Worm (Caenorhabditis elegans) whole organism, young adult: ENCODE data around the gene msp-36.

Source experiments
- B0336.3 ChIP-seq: fragments of 200-800 bp; sonication (Bioruptor generic); IDR thresholded peaks from 2 replicates; pipeline ENCODE4 v1.3.6; 2022; ENCODE audit warnings: missing genetic modification characterization, missing compliant biosample characterization
- D2030.7 ChIP-seq: fragments of 200-800 bp; sonication (Bioruptor generic); IDR thresholded peaks from 2 replicates; pipeline ENCODE4 v1.3.6; 2022; ENCODE audit warnings: missing genetic modification reagents, missing genetic modification characterization, missing compliant biosample characterization
- F33H1.4 ChIP-seq: fragments of 200-800 bp; sonication (Bioruptor generic); IDR thresholded peaks from 2 replicates; pipeline ENCODE4 v1.3.6; 2022; ENCODE audit warnings: missing genetic modification reagents, missing genetic modification characterization, missing compliant biosample characterization
- F49E8.2 ChIP-seq: sonication (generic microtip); optimal IDR thresholded peaks from 3 replicates; lab custom pipeline; 2017; ENCODE audit warnings: missing genetic modification characterization, mild to moderate bottlenecking, missing compliant biosample characterization, antibody characterized with exemption, moderate library complexity; ENCODE audit not compliant: insufficient read depth
- F57A8.1 ChIP-seq: fragments of 200-800 bp; sonication (Bioruptor generic); optimal IDR thresholded peaks from 2 replicates; lab custom pipeline; 2018; ENCODE audit warnings: mild to moderate bottlenecking, missing genetic modification characterization, moderate library complexity, missing compliant biosample characterization
- K12H6.12 ChIP-seq: fragments of 200-800 bp; sonication (Bioruptor generic); optimal IDR thresholded peaks from 2 replicates; lab custom pipeline; 2018; ENCODE audit warnings: mild to moderate bottlenecking, missing genetic modification characterization, missing compliant biosample characterization
- T26A5.8 ChIP-seq: sonication (generic microtip); optimal IDR thresholded peaks from 2 replicates; lab custom pipeline; 2016; ENCODE audit warnings: missing genetic modification characterization, missing compliant biosample characterization
- ama-1 ChIP-seq, 3 experiments: fragments of 150-350 bp in 1 of 3; sonication (generic microtip) in 2 of 3; optimal IDR thresholded peaks; 2 replicates each; lab custom pipeline; 2014 to 2018; ENCODE audit warnings: missing biosample characterization in 2 of 3, missing genetic modification characterization in 2 of 3, missing genetic modification reagents in 2 of 3
- aptf-3 ChIP-seq: fragments of 200-800 bp; sonication (Bioruptor generic); IDR thresholded peaks from 2 replicates; pipeline ENCODE4 v1.3.6; 2022; ENCODE audit warnings: missing genetic modification characterization, missing compliant biosample characterization
- attf-3 ChIP-seq: fragments of 200-800 bp; sonication (Bioruptor generic); conservative IDR thresholded peaks from 2 replicates; pipeline ENCODE4 v1.3.6; 2022; ENCODE audit warnings: missing genetic modification reagents, missing genetic modification characterization, missing compliant biosample characterization
- attf-6 ChIP-seq: fragments of 200-800 bp; sonication (Bioruptor generic); IDR thresholded peaks from 2 replicates; pipeline ENCODE4 v1.3.6; 2022; ENCODE audit warnings: missing genetic modification reagents, missing genetic modification characterization, missing compliant biosample characterization
- bed-2 ChIP-seq: fragments of 200-800 bp; sonication (Bioruptor generic); IDR thresholded peaks from 2 replicates; pipeline ENCODE4 v1.3.6; 2022; ENCODE audit warnings: missing genetic modification reagents, missing genetic modification characterization, missing compliant biosample characterization
- ccch-3 ChIP-seq: fragments of 200-800 bp; sonication (Bioruptor generic); optimal IDR thresholded peaks from 2 replicates; lab custom pipeline; 2018; ENCODE audit warnings: mild to moderate bottlenecking, missing genetic modification characterization, missing compliant biosample characterization
- cebp-2 ChIP-seq: fragments of 200-800 bp; sonication (Bioruptor generic); IDR thresholded peaks from 2 replicates; pipeline ENCODE4 v1.3.6; 2022; ENCODE audit warnings: missing genetic modification characterization, missing compliant biosample characterization
- ceh-40 ChIP-seq: fragments of 200-800 bp; sonication (Bioruptor generic); IDR thresholded peaks from 2 replicates; pipeline ENCODE4 v1.3.6; 2022; ENCODE audit warnings: missing genetic modification characterization, missing compliant biosample characterization
- ceh-58 ChIP-seq: fragments of 200-800 bp; sonication (Bioruptor generic); IDR thresholded peaks from 2 replicates; pipeline ENCODE4 v1.3.6; 2022; ENCODE audit warnings: missing genetic modification characterization, missing compliant biosample characterization
- ceh-91 ChIP-seq: fragments of 200-800 bp; sonication (Bioruptor generic); IDR thresholded peaks from 2 replicates; pipeline ENCODE4 v1.3.6; 2022; ENCODE audit warnings: missing genetic modification reagents, missing genetic modification characterization, missing compliant biosample characterization
- egl-44 ChIP-seq: fragments of 200-800 bp; sonication (Bioruptor generic); IDR thresholded peaks from 2 replicates; pipeline ENCODE4 v1.3.6; 2022; ENCODE audit warnings: missing genetic modification reagents, missing genetic modification characterization, missing compliant biosample characterization
- egrh-3 ChIP-seq: fragments of 200-800 bp; sonication (Bioruptor generic); IDR thresholded peaks from 2 replicates; pipeline ENCODE4 v1.3.6; 2022; ENCODE audit warnings: missing genetic modification reagents, missing genetic modification characterization, missing compliant biosample characterization
- gei-17 ChIP-seq: fragments of 200-800 bp; sonication (Bioruptor generic); optimal IDR thresholded peaks from 2 replicates; lab custom pipeline; 2018; ENCODE audit warnings: mild to moderate bottlenecking, missing genetic modification characterization, missing compliant biosample characterization
- hlh-12 ChIP-seq: sonication (generic microtip); optimal IDR thresholded peaks from 2 replicates; lab custom pipeline; 2016; ENCODE audit warnings: missing genetic modification characterization, missing compliant biosample characterization
- hmg-20 ChIP-seq: fragments of 200-800 bp; sonication (Bioruptor generic); IDR thresholded peaks from 2 replicates; pipeline ENCODE4 v1.3.6; 2022; ENCODE audit warnings: missing genetic modification reagents, missing genetic modification characterization, missing compliant biosample characterization
- lin-26 ChIP-seq: fragments of 200-800 bp; sonication (Bioruptor generic); IDR thresholded peaks from 2 replicates; pipeline ENCODE4 v1.3.6; 2022; ENCODE audit warnings: missing genetic modification reagents, missing genetic modification characterization, missing compliant biosample characterization
- lin-40 ChIP-seq: sonication (generic microtip); optimal IDR thresholded peaks from 2 replicates; lab custom pipeline; 2016; ENCODE audit warnings: missing genetic modification characterization, mild to moderate bottlenecking, missing compliant biosample characterization, missing genotype, missing genetic modification reagents
- lin-54 ChIP-seq: fragments of 200-800 bp; sonication (Bioruptor generic); optimal IDR thresholded peaks from 2 replicates; lab custom pipeline; 2018; ENCODE audit warnings: mild to moderate bottlenecking, missing genetic modification characterization, missing compliant biosample characterization
- mel-28 ChIP-seq: sonication (generic microtip); optimal IDR thresholded peaks from 2 replicates; lab custom pipeline; 2016; ENCODE audit warnings: borderline replicate concordance, mild to moderate bottlenecking, missing genetic modification characterization, missing compliant biosample characterization
- mxl-1 ChIP-seq: sonication (generic microtip); optimal IDR thresholded peaks from 2 replicates; lab custom pipeline; 2016; ENCODE audit warnings: missing genetic modification characterization, missing compliant biosample characterization
- nfya-2 ChIP-seq: fragments of 200-800 bp; sonication (Bioruptor generic); IDR thresholded peaks from 2 replicates; pipeline ENCODE4 v1.3.6; 2022; ENCODE audit warnings: missing genetic modification reagents, missing genetic modification characterization, missing compliant biosample characterization
- nfyb-1 ChIP-seq: fragments of 200-800 bp; sonication (Bioruptor generic); IDR thresholded peaks from 2 replicates; pipeline ENCODE4 v1.3.6; 2022; ENCODE audit warnings: missing genetic modification reagents, missing genetic modification characterization, missing compliant biosample characterization
- nhr-120 ChIP-seq: fragments of 200-800 bp; sonication (Bioruptor generic); IDR thresholded peaks from 2 replicates; pipeline ENCODE4 v1.3.6; 2022; ENCODE audit warnings: missing genetic modification characterization, missing compliant biosample characterization
- nhr-90 ChIP-seq: sonication (generic microtip); optimal IDR thresholded peaks from 2 replicates; lab custom pipeline; 2016; ENCODE audit warnings: missing genotype, mild to moderate bottlenecking, missing genetic modification characterization, missing compliant biosample characterization
- rcor-1 ChIP-seq: fragments of 200-800 bp; sonication (Bioruptor generic); IDR thresholded peaks from 2 replicates; pipeline ENCODE4 v1.3.6; 2022; ENCODE audit warnings: missing genetic modification reagents, missing genetic modification characterization, missing compliant biosample characterization
- repo-1 ChIP-seq: sonication (generic microtip); optimal IDR thresholded peaks from 2 replicates; lab custom pipeline; 2017; ENCODE audit warnings: mild to moderate bottlenecking, missing genetic modification characterization, missing compliant biosample characterization
- sea-2 ChIP-seq: fragments of 200-800 bp; sonication (Bioruptor generic); IDR thresholded peaks from 2 replicates; pipeline ENCODE4 v1.3.6; 2022; ENCODE audit warnings: missing genetic modification characterization, missing compliant biosample characterization
- sptf-2 ChIP-seq: fragments of 200-800 bp; sonication (Bioruptor generic); optimal IDR thresholded peaks from 2 replicates; lab custom pipeline; 2018; ENCODE audit warnings: mild to moderate bottlenecking, missing genetic modification characterization, missing compliant biosample characterization
- unc-130 ChIP-seq: sonication (generic microtip); optimal IDR thresholded peaks from 2 replicates; lab custom pipeline; 2016; ENCODE audit warnings: missing genetic modification reagents, missing genetic modification characterization, missing compliant biosample characterization
- zfh-2 ChIP-seq: fragments of 200-800 bp; sonication (Bioruptor generic); conservative IDR thresholded peaks from 2 replicates; pipeline ENCODE4 v1.3.6; 2022; ENCODE audit warnings: missing genetic modification reagents, missing genetic modification characterization, missing compliant biosample characterization
- ztf-26 ChIP-seq: sonication (generic microtip); optimal IDR thresholded peaks from 2 replicates; lab custom pipeline; 2017; ENCODE audit warnings: missing genetic modification characterization, missing compliant biosample characterization
- ztf-28 ChIP-seq: fragments of 200-800 bp; sonication (Bioruptor generic); IDR thresholded peaks from 2 replicates; pipeline ENCODE4 v1.3.6; 2022; ENCODE audit warnings: missing genetic modification reagents, missing genetic modification characterization, missing compliant biosample characterization

The msp-36 gene

DNA sequence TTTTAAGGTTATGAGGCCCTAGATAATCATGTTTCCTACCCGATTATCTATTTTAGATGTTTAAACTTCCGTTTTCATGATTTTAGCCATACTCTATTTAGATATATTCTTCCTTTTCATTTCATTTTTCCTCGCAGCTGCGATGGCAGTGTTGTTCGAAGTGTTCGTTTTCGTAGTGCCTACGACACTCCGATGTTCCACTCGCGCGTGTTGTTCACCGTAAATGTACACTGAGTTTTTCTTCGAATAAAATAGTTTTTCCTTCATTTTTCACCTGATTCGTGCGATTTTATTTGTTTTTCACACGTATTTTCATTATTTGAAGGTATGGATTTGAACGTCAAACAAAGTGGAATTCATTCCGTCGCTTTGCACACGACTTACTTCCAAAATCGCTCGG is 1.6 kb downstream of the msp-36 start, which contains the start of gene dis-3:
Gene dis-3 (plus strand): TSS at position 322 of the 400 bp plus-strand sequence.
- TF ChIP-seq ztf-28 (GFP tag; lab: Robert Waterston, UW) (no peak), K12H6.12 (tag; lab: Kevin White, UChicago) (no peak), ztf-26 (tag; lab: Kevin White, UChicago) (no peak), attf-3 (GFP tag; lab: Robert Waterston, UW) (peak; percentile 88), lin-26 (GFP tag; lab: Robert Waterston, UW) (no peak)
- TF ChIP-seq, all 124 proteins: peak for 1

- TF ChIP-seq attf-6, result no peak
- no peak for TF ChIP-seq F57A8.1 (GFP tag; lab: Kevin White, UChicago)
- no peak for TF ChIP-seq mxl-1
- TF ChIP-seq D2030.7, result no peak
- no peak for TF ChIP-seq ceh-40
- no peak for TF ChIP-seq hlh-12
- TF ChIP-seq T26A5.8 (tag; lab: Kevin White, UChicago), result no peak
These were observed 15.2 kb downstream of the msp-36 start, which contains the start of gene egl-38 for ce11 chrIV:10110417-10110816. egl-38 (minus strand) TSS chrIV:10110517.

DNA sequence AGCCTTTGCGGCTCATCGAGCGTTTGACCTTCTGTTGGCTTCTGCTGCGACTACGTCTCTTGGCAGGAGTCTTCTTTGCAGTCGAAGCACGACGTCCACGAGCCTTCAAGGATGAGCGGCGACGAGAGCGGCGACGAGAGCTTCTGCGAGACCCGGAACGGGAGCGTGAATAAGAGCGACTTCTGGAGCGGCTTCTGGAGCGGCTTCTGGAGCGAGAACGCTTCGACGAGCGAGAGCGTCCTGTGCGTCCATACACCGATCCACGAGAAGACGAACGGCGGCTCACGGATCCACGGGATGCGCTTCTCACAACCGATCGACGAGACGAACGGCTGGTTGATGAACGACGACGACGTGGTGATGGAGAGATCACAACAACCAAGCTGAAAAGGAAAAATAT is 15.6 kb downstream of the msp-36 start:
- TF ChIP-seq egrh-3 (GFP tag; lab: Robert Waterston, UW) (peak; percentile 82; the same call in 1 of the 2 replicates), zfh-2 (GFP tag; lab: Robert Waterston, UW) (peak; percentile 87), gei-17 (no peak), hmg-20 (GFP tag; lab: Robert Waterston, UW) (no peak), mel-28 (tag; lab: Kevin White, UChicago) (no peak), ztf-28 (GFP tag; lab: Robert Waterston, UW) (no peak), ceh-58 (GFP tag; lab: Robert Waterston, UW) (no peak), aptf-3 (GFP tag; lab: Robert Waterston, UW) (no peak), cebp-2 (GFP tag; lab: Robert Waterston, UW) (no peak), ccch-3 (GFP tag; lab: Kevin White, UChicago) (no peak), nfya-2 (GFP tag; lab: Robert Waterston, UW) (no peak), B0336.3 (no peak), ceh-40 (no peak)

- TF ChIP-seq sea-2 (GFP tag; lab: Robert Waterston, UW), result no peak
- no peak for TF ChIP-seq repo-1 (tag; lab: Kevin White, UChicago)
- no peak for TF ChIP-seq nfyb-1 (GFP tag; lab: Robert Waterston, UW)
- TF ChIP-seq D2030.7, result no peak
- no peak for TF ChIP-seq lin-54 (GFP tag; lab: Kevin White, UChicago)
- no peak for TF ChIP-seq lin-40
These were observed 16.2 kb downstream of the msp-36 start, which contains the start of gene spch-1 for ce11 chrIV:10111441-10111840. spch-1 (minus strand) TSS chrIV:10111541.

DNA sequence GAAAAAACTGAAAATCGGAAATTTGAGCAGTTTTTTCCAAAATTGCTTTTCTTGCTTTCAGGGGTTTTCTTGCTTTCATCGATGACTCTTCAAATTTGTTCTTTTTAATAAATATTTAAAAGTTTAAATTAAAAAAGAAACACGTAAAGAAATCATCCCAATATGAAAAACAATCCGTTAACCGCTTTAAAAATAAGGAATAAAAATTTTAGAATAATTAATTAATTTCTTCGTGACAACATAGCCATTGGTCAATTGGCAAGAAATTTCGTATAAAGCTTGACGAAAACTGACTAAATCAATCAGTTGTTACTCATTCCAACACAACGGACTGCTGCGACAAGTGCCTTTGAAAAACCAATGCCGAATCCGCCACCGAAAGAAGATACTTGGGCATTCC is 17.3 kb downstream of the msp-36 start, which contains the start of gene nsph-3.2:
Gene nsph-3.2 (plus strand): TSS at position 301 of the 400 bp plus-strand sequence.
- TF ChIP-seq F33H1.4 (GFP tag; lab: Robert Waterston, UW) (no peak), F49E8.2 (no peak), egl-44 (no peak), gei-17 (no peak), rcor-1 (GFP tag; lab: Robert Waterston, UW) (no peak), sptf-2 (GFP tag; lab: Kevin White, UChicago) (no peak), ama-1 (optimal IDR thresholded peaks at IDR 0.05; lab: Kevin White, UChicago) (no peak), ama-1 (GFP tag; optimal IDR thresholded peaks at IDR 0.05; lab: Kevin White, UChicago) (no peak), unc-130 (no peak), bed-2 (GFP tag; lab: Robert Waterston, UW) (no peak), nhr-90 (tag; lab: Kevin White, UChicago) (no peak), mxl-1 (no peak), nhr-120 (GFP tag; lab: Robert Waterston, UW) (no peak), ceh-91 (GFP tag; lab: Robert Waterston, UW) (no peak)
